Worm (Caenorhabditis elegans) whole organism, L4 larva: ENCODE data around the gene gtl-1.

Experiments used
- F37D6.2 ChIP-seq: sonication (generic microtip); optimal IDR thresholded peaks from 2 replicates; lab custom pipeline; 2016; ENCODE audit warnings: mild to moderate bottlenecking, missing genetic modification characterization, missing compliant biosample characterization
- R02D3.7 ChIP-seq: fragments of 150-350 bp; sonication (generic microtip); optimal IDR thresholded peaks from 3 replicates; lab custom pipeline; 2014; ENCODE audit warnings: missing biosample characterization, missing genetic modification characterization
- T20F7.1 ChIP-seq: fragments of 200-800 bp; sonication (Bioruptor generic); optimal IDR thresholded peaks from 2 replicates; lab custom pipeline; 2018; ENCODE audit warnings: mild to moderate bottlenecking, missing genetic modification characterization, missing compliant biosample characterization
- Y105C5A.15 ChIP-seq: fragments of 200-800 bp; sonication (Bioruptor generic); IDR thresholded peaks from 2 replicates; pipeline ENCODE4 v1.3.6; 2022; ENCODE audit warnings: missing genetic modification characterization, missing compliant biosample characterization
- ZK546.5 ChIP-seq, 2 experiments: sonication (generic microtip); optimal IDR thresholded peaks; 2 replicates each; lab custom pipeline; 2017; ENCODE audit warnings: missing biosample characterization in 2 of 2, missing genetic modification characterization in 2 of 2
- aha-1 ChIP-seq: fragments of 150-350 bp; peaks from one replicate; lab custom pipeline; 2014; ENCODE audit warnings: missing biosample characterization, missing genetic modification characterization
- ama-1 ChIP-seq: fragments of 150-350 bp; optimal IDR thresholded peaks from 2 replicates; lab custom pipeline; 2014; ENCODE audit warnings: inconsistent platforms, mixed read lengths
- ceh-28 ChIP-seq: fragments of 150-350 bp; optimal IDR thresholded peaks from 2 replicates; lab custom pipeline; 2014; ENCODE audit warnings: missing biosample characterization, missing genetic modification reagents, missing genetic modification characterization
- cey-2 ChIP-seq: sonication (generic microtip); optimal IDR thresholded peaks from 3 replicates; lab custom pipeline; 2017; ENCODE audit warnings: missing genetic modification characterization, mild to moderate bottlenecking, missing compliant biosample characterization, antibody characterized with exemption, borderline replicate concordance; ENCODE audit not compliant: insufficient read depth
- daf-12 ChIP-seq: fragments of 150-350 bp; optimal IDR thresholded peaks from 2 replicates; lab custom pipeline; 2014; ENCODE audit warnings: missing biosample characterization, missing genetic modification reagents, missing genetic modification characterization
- daf-16 ChIP-seq, 3 experiments: sonication (generic microtip); optimal IDR thresholded peaks; 2 replicates each; lab custom pipeline; 2016 to 2017; ENCODE audit warnings: missing genetic modification characterization in 3 of 3, missing genetic modification reagents in 3 of 3, mild to moderate bottlenecking in 2 of 3, missing compliant biosample characterization in 2 of 3, missing biosample characterization in 1 of 3, moderate library complexity in 1 of 3
- dmd-6 ChIP-seq: fragments of 200-800 bp; sonication (Bioruptor generic); IDR thresholded peaks from 2 replicates; pipeline ENCODE4 v1.3.6; 2022; ENCODE audit warnings: missing genetic modification reagents, missing genetic modification characterization, missing compliant biosample characterization
- dve-1 ChIP-seq: sonication (generic microtip); optimal IDR thresholded peaks from 2 replicates; lab custom pipeline; 2017; ENCODE audit warnings: antibody characterized with exemption, mild to moderate bottlenecking, missing genetic modification characterization, missing compliant biosample characterization; ENCODE audit not compliant: insufficient read depth
- egl-27 ChIP-seq: sonication (generic microtip); optimal IDR thresholded peaks from 3 replicates; lab custom pipeline; 2017; ENCODE audit warnings: missing biosample characterization, missing genetic modification reagents, missing genetic modification characterization
- egl-43 ChIP-seq: fragments of 200-800 bp; sonication (Bioruptor generic); IDR thresholded peaks from 2 replicates; pipeline ENCODE4 v1.3.6; 2022; ENCODE audit warnings: missing genetic modification reagents, missing genetic modification characterization, missing compliant biosample characterization
- fos-1 ChIP-seq: fragments of 150-350 bp; optimal IDR thresholded peaks from 2 replicates; lab custom pipeline; 2014; ENCODE audit warnings: missing biosample characterization, missing genetic modification characterization
- hlh-11 ChIP-seq: fragments of 200-800 bp; sonication (Bioruptor generic); optimal IDR thresholded peaks from 2 replicates; lab custom pipeline; 2018; ENCODE audit warnings: mild to moderate bottlenecking, missing genetic modification characterization, missing compliant biosample characterization
- jun-1 ChIP-seq: fragments of 150-350 bp; optimal IDR thresholded peaks from 2 replicates; lab custom pipeline; 2014; ENCODE audit warnings: missing biosample characterization, missing genetic modification reagents, missing genetic modification characterization
- lin-1 ChIP-seq: fragments of 200-800 bp; sonication (Bioruptor generic); IDR thresholded peaks from 2 replicates; pipeline ENCODE4 v1.3.6; 2022; ENCODE audit warnings: missing genetic modification reagents, missing genetic modification characterization, missing compliant biosample characterization
- lin-39 ChIP-seq: fragments of 150-350 bp; optimal IDR thresholded peaks from 2 replicates; lab custom pipeline; 2014; ENCODE audit warnings: missing biosample characterization, missing genetic modification reagents, missing genetic modification characterization
- lir-3 ChIP-seq: sonication (generic microtip); optimal IDR thresholded peaks from 2 replicates; lab custom pipeline; 2016; ENCODE audit warnings: mild to moderate bottlenecking, missing genetic modification characterization, missing compliant biosample characterization
- mxl-3 ChIP-seq: fragments of 200-800 bp; sonication (Bioruptor generic); optimal IDR thresholded peaks from 2 replicates; lab custom pipeline; 2018; ENCODE audit warnings: mild to moderate bottlenecking, missing genetic modification characterization, missing compliant biosample characterization
- nhr-237 ChIP-seq: sonication (generic microtip); optimal IDR thresholded peaks from 2 replicates; lab custom pipeline; 2017; ENCODE audit warnings: missing biosample characterization, missing genetic modification characterization
- nhr-28 ChIP-seq: fragments of 150-350 bp; optimal IDR thresholded peaks from 2 replicates; lab custom pipeline; 2014; ENCODE audit warnings: missing biosample characterization, missing genetic modification characterization
- nhr-48 ChIP-seq: sonication (generic microtip); optimal IDR thresholded peaks from 2 replicates; lab custom pipeline; 2016; ENCODE audit warnings: mild to moderate bottlenecking, missing genetic modification characterization, missing compliant biosample characterization
- pqm-1 ChIP-seq: sonication (generic microtip); optimal IDR thresholded peaks from 2 replicates; lab custom pipeline; 2017; ENCODE audit warnings: missing biosample characterization, missing genetic modification characterization
- set-16 ChIP-seq: fragments of 200-800 bp; sonication (Bioruptor generic); IDR thresholded peaks from 2 replicates; pipeline ENCODE4 v1.3.6; 2022; ENCODE audit warnings: missing genetic modification reagents, missing genetic modification characterization, missing compliant biosample characterization
- skn-1 ChIP-seq: fragments of 150-350 bp; optimal IDR thresholded peaks from 2 replicates; lab custom pipeline; 2014; ENCODE audit warnings: missing biosample characterization, missing genetic modification characterization
- tra-1 ChIP-seq: fragments of 200-800 bp; sonication (Bioruptor generic); IDR thresholded peaks from 2 replicates; pipeline ENCODE4 v1.3.6; 2022; ENCODE audit warnings: missing genetic modification reagents, missing genetic modification characterization, missing compliant biosample characterization
- unc-62 ChIP-seq, 3 experiments: fragments of 150-350 bp in 1 of 3; sonication (generic microtip); optimal IDR thresholded peaks in 2 of 3; peaks in 1 of 3; 1 replicate in 1 of 3; 2 replicates in 2 of 3; lab custom pipeline; 2014 to 2017; ENCODE audit warnings: missing biosample characterization in 3 of 3, missing genetic modification characterization in 3 of 3, missing genetic modification reagents in 3 of 3, missing genotype in 1 of 3
- zip-11 ChIP-seq: fragments of 200-800 bp; sonication (Bioruptor generic); IDR thresholded peaks from 2 replicates; pipeline ENCODE4 v1.3.6; 2022; ENCODE audit warnings: missing genetic modification characterization, missing compliant biosample characterization
- zip-2 ChIP-seq: fragments of 150-350 bp; optimal IDR thresholded peaks from 2 replicates; lab custom pipeline; 2014; ENCODE audit warnings: missing biosample characterization, missing genetic modification characterization
- ztf-7 ChIP-seq: fragments of 150-350 bp; optimal IDR thresholded peaks from 2 replicates; lab custom pipeline; 2014; ENCODE audit warnings: missing biosample characterization, missing genetic modification characterization

Gene gtl-1

ce11 chrIV:11223878-11224277 lies 35.5 kb downstream of the gtl-1 start, which contains the start of gene C29F4.3:
TSS of gene C29F4.3 (minus strand) at chrIV:11223978.
- TF ChIP-seq ZK546.5 (tag; optimal IDR thresholded peaks at IDR 0.05; lab: Kevin White, UChicago) (no peak), fos-1 (tag; lab: Kevin White, UChicago) (no peak), zip-11 (no peak), skn-1 (no peak), ama-1 (lab: Kevin White, UChicago) (no peak), F37D6.2 (no peak), nhr-237 (tag; lab: Kevin White, UChicago) (no peak), set-16 (GFP tag; lab: Robert Waterston, UW) (no peak), lin-39 (tag; lab: Kevin White, UChicago) (no peak), zip-2 (tag; lab: Kevin White, UChicago) (no peak), nhr-48 (tag; lab: Kevin White, UChicago) (no peak), egl-43 (GFP tag; lab: Robert Waterston, UW) (no peak), jun-1 (tag; lab: Kevin White, UChicago) (no peak), R02D3.7 (tag; lab: Kevin White, UChicago) (no peak), Y105C5A.15 (GFP tag; lab: Robert Waterston, UW) (no peak), ceh-28 (no peak), unc-62 (GFP tag; optimal IDR thresholded peaks at IDR 0.05 in 1 of 2; lab: Kevin White, UChicago) (no peak), unc-62 (tag; optimal IDR thresholded peaks at IDR 0.05; lab: Kevin White, UChicago) (no peak)

- no peak for TF ChIP-seq ceh-28
- peak in 1 of 2 experiments; percentile 53 for TF ChIP-seq unc-62 (GFP tag; optimal IDR thresholded peaks at IDR 0.05 in 1 of 2; lab: Kevin White, UChicago)
- no peak for TF ChIP-seq unc-62 (tag; optimal IDR thresholded peaks at IDR 0.05; lab: Kevin White, UChicago)
These were observed 41.3 kb downstream of the gtl-1 start, which contains the start of gene zip-6 for ce11 chrIV:11218037-11218436. TSS of gene zip-6 (minus strand) at chrIV:11218137.

- TF ChIP-seq egl-27 (tag; lab: Kevin White, UChicago) (no peak), aha-1 (peak; percentile 90)
These were observed 46.4 kb downstream of the gtl-1 start for ce11 chrIV:11212978-11213377.

- TF ChIP-seq ztf-7: no peak
- TF ChIP-seq daf-12 (tag; lab: Kevin White, UChicago): no peak
- no peak for TF ChIP-seq lir-3 (tag; lab: Kevin White, UChicago)
- TF ChIP-seq aha-1: peak; percentile 86
- 0 out of 2 replicates have a peak, but pooled peaks have one; percentile 8 for TF ChIP-seq lin-1 (GFP tag; lab: Robert Waterston, UW)
- TF ChIP-seq unc-62 (GFP tag; optimal IDR thresholded peaks at IDR 0.05 in 1 of 2; lab: Kevin White, UChicago): peak in 1 of 2 experiments; percentile 96
- TF ChIP-seq unc-62 (tag; optimal IDR thresholded peaks at IDR 0.05; lab: Kevin White, UChicago): no peak
- TF ChIP-seq T20F7.1 (GFP tag; lab: Kevin White, UChicago): no peak
- peak; percentile 48 for TF ChIP-seq cey-2 (tag; lab: Kevin White, UChicago)
- TF ChIP-seq nhr-28 (tag; lab: Kevin White, UChicago): peak; percentile 87
- 0 out of 2 replicates have a peak, but pooled peaks have one; percentile 30 for TF ChIP-seq tra-1
- TF ChIP-seq F37D6.2: no peak
- TF ChIP-seq pqm-1: peak; percentile 95
- peak; percentile 39 for TF ChIP-seq hlh-11 (tag; lab: Kevin White, UChicago)
- TF ChIP-seq mxl-3: peak; percentile 30
- TF ChIP-seq dmd-6 (GFP tag; lab: Robert Waterston, UW): peak; percentile 57
- TF ChIP-seq daf-16 (GFP tag; optimal IDR thresholded peaks at IDR 0.05; lab: Kevin White, UChicago): no peak
- TF ChIP-seq daf-16 (tag; optimal IDR thresholded peaks at IDR 0.05; lab: Kevin White, UChicago): peak; percentile 15
- TF ChIP-seq dve-1 (tag; lab: Kevin White, UChicago): peak; percentile 50
- no peak for TF ChIP-seq lin-39 (tag; lab: Kevin White, UChicago)
These were observed 47.8 kb downstream of the gtl-1 start for ce11 chrIV:11211547-11211946.
